Worm (Caenorhabditis elegans) whole organism, midembryonic: ENCODE measurements around the gene cex-2.

Source experiments
- klf-2 ChIP-seq: fragments of 200-800 bp; sonication (Bioruptor generic); conservative IDR thresholded peaks from 2 replicates; pipeline ENCODE4 v1.3.6; 2022; ENCODE audit warnings: missing genetic modification reagents, missing genetic modification characterization, missing compliant biosample characterization
- med-1 ChIP-seq: sonication (generic microtip); optimal IDR thresholded peaks from 2 replicates; lab custom pipeline; 2017; ENCODE audit warnings: missing genetic modification characterization, mild to moderate bottlenecking, missing compliant biosample characterization, antibody characterized with exemption, missing genetic modification reagents; ENCODE audit not compliant: insufficient read depth
- ref-1 ChIP-seq: fragments of 200-800 bp; sonication (Bioruptor generic); conservative IDR thresholded peaks from 2 replicates; pipeline ENCODE4 v1.3.6; 2022; ENCODE audit warnings: missing genetic modification reagents, missing genetic modification characterization, missing compliant biosample characterization
- ztf-23 ChIP-seq: fragments of 200-800 bp; sonication (Bioruptor generic); IDR thresholded peaks from 2 replicates; pipeline ENCODE4 v1.3.6; 2022; ENCODE audit warnings: missing genetic modification reagents, missing genetic modification characterization, missing compliant biosample characterization
- ztf-29 ChIP-seq: fragments of 200-800 bp; sonication (Bioruptor generic); IDR thresholded peaks from 2 replicates; pipeline ENCODE4 v1.3.6; 2022; ENCODE audit warnings: missing genetic modification reagents, missing genetic modification characterization, missing compliant biosample characterization

DNA sequence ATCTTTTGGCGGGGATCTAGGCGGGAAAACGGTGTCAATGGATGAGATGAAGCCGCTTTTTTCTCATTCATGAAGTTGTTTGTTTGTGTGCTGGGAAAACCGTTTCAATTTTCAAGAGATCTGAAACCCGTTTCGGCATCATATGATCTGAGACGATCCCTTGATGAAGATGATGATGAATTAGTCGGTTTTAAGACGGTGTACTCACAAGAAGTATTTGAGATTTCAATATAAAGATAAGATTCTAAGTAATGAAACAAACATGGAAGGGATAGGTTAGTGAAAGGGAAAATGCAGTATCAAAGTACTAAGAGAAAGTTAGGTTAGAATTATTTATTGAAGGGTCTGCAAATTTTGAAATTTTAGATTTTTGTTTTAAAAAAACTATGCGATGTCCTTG, 27.1 kb downstream of the cex-2 start:
- no peak for TF ChIP-seq ztf-29 (GFP tag; lab: Robert Waterston, UW)
- no peak for TF ChIP-seq ztf-23 (GFP tag; lab: Robert Waterston, UW)
- TF ChIP-seq klf-2 (GFP tag; lab: Robert Waterston, UW) = no peak
- no peak for TF ChIP-seq ref-1
- no peak for TF ChIP-seq med-1 (GFP tag; lab: Kevin White, UChicago)
